Worm (Caenorhabditis elegans) whole organism, late embryonic: ENCODE data around the gene F49F1.9.
"Not testable (repeated sequence)": the region's sequence is repeated elsewhere in the genome, so short reads cannot be mapped to it uniquely, and the experiment has no call there.

Experiments
- C08G9.2 ChIP-seq: sonication (generic microtip); optimal IDR thresholded peaks from 2 replicates; lab custom pipeline; 2016; ENCODE audit warnings: mild to moderate bottlenecking, missing genetic modification characterization, moderate library complexity, missing compliant biosample characterization
- ceh-18 ChIP-seq: sonication (generic microtip); optimal IDR thresholded peaks from 2 replicates; lab custom pipeline; 2016; ENCODE audit warnings: missing genetic modification characterization, missing compliant biosample characterization
- ceh-19 ChIP-seq: fragments of 200-800 bp; sonication (Bioruptor generic); optimal IDR thresholded peaks from 2 replicates; lab custom pipeline; 2018; ENCODE audit warnings: mild to moderate bottlenecking, missing genetic modification characterization, missing compliant biosample characterization
- ceh-24 ChIP-seq: sonication (generic microtip); optimal IDR thresholded peaks from 2 replicates; lab custom pipeline; 2016; ENCODE audit warnings: mild to moderate bottlenecking, missing genetic modification characterization, missing compliant biosample characterization
- ceh-30 ChIP-seq: fragments of 150-350 bp; optimal IDR thresholded peaks from 2 replicates; lab custom pipeline; 2014; ENCODE audit warnings: missing biosample characterization, missing genetic modification characterization
- ceh-31 ChIP-seq: sonication (generic microtip); optimal IDR thresholded peaks from 2 replicates; lab custom pipeline; 2016; ENCODE audit warnings: missing genetic modification characterization, missing compliant biosample characterization
- ceh-34 ChIP-seq: sonication (generic microtip); optimal IDR thresholded peaks from 2 replicates; lab custom pipeline; 2016; ENCODE audit warnings: mild to moderate bottlenecking, missing genetic modification characterization, missing compliant biosample characterization
- che-1 ChIP-seq: sonication (generic microtip); optimal IDR thresholded peaks from 2 replicates; lab custom pipeline; 2016; ENCODE audit warnings: mild to moderate bottlenecking, missing genetic modification characterization, missing compliant biosample characterization
- dmd-4 ChIP-seq: sonication (generic microtip); optimal IDR thresholded peaks from 2 replicates; lab custom pipeline; 2016; ENCODE audit warnings: borderline replicate concordance, missing genetic modification characterization, missing compliant biosample characterization
- dve-1 ChIP-seq: sonication (generic microtip); optimal IDR thresholded peaks from 2 replicates; lab custom pipeline; 2017; ENCODE audit warnings: antibody characterized with exemption, mild to moderate bottlenecking, missing genetic modification characterization, missing compliant biosample characterization
- elt-2 ChIP-seq: sonication (generic microtip); optimal IDR thresholded peaks from 2 replicates; lab custom pipeline; 2016; ENCODE audit warnings: missing genetic modification reagents, missing genetic modification characterization, missing compliant biosample characterization
- fkh-10 ChIP-seq: fragments of 150-350 bp; optimal IDR thresholded peaks from 2 replicates; lab custom pipeline; 2014; ENCODE audit warnings: missing biosample characterization, missing genetic modification reagents, missing genetic modification characterization
- gmeb-2 ChIP-seq: sonication (generic microtip); optimal IDR thresholded peaks from 2 replicates; lab custom pipeline; 2016; ENCODE audit warnings: missing genetic modification characterization, inconsistent platforms, missing compliant biosample characterization
- hlh-15 ChIP-seq: sonication (generic microtip); optimal IDR thresholded peaks from 2 replicates; lab custom pipeline; 2016; ENCODE audit warnings: missing genetic modification characterization, missing compliant biosample characterization
- hlh-8 ChIP-seq: sonication (generic microtip); optimal IDR thresholded peaks from 2 replicates; lab custom pipeline; 2016; ENCODE audit warnings: missing genotype, missing genetic modification characterization, missing compliant biosample characterization
- lin-11 ChIP-seq: fragments of 200-800 bp; sonication (Bioruptor generic); optimal IDR thresholded peaks from 2 replicates; lab custom pipeline; 2018; ENCODE audit warnings: mild to moderate bottlenecking, missing genetic modification characterization, missing compliant biosample characterization
- madf-2 ChIP-seq: sonication (generic microtip); optimal IDR thresholded peaks from 2 replicates; lab custom pipeline; 2017; ENCODE audit warnings: missing genetic modification characterization, missing compliant biosample characterization
- nfya-1 ChIP-seq: sonication (generic microtip); optimal IDR thresholded peaks from 2 replicates; lab custom pipeline; 2017; ENCODE audit warnings: missing genetic modification characterization, mild to moderate bottlenecking, missing compliant biosample characterization, antibody characterized with exemption, moderate library complexity
- nhr-232 ChIP-seq: sonication (generic microtip); optimal IDR thresholded peaks from 2 replicates; lab custom pipeline; 2016; ENCODE audit warnings: missing genetic modification characterization, missing compliant biosample characterization
- pag-3 ChIP-seq: sonication (generic microtip); optimal IDR thresholded peaks from 2 replicates; lab custom pipeline; 2016; ENCODE audit warnings: missing compliant biosample characterization, missing genetic modification characterization, borderline replicate concordance
- pha-2 ChIP-seq: sonication (generic microtip); optimal IDR thresholded peaks from 2 replicates; lab custom pipeline; 2017; ENCODE audit warnings: mild to moderate bottlenecking, missing genetic modification characterization, missing compliant biosample characterization
- pha-4 ChIP-seq: fragments of 150-350 bp; optimal IDR thresholded peaks from 2 replicates; lab custom pipeline; 2018; ENCODE audit warnings: missing biosample characterization, missing genetic modification reagents, missing genetic modification characterization
- pqm-1 ChIP-seq: sonication (generic microtip); optimal IDR thresholded peaks from 2 replicates; lab custom pipeline; 2016; ENCODE audit warnings: missing genetic modification characterization, missing compliant biosample characterization
- pros-1 ChIP-seq: fragments of 150-350 bp; optimal IDR thresholded peaks from 2 replicates; lab custom pipeline; 2014; ENCODE audit warnings: missing biosample characterization, missing genetic modification reagents, missing genetic modification characterization
- ref-2 ChIP-seq: sonication (generic microtip); optimal IDR thresholded peaks from 2 replicates; lab custom pipeline; 2016; ENCODE audit warnings: missing genetic modification characterization, missing compliant biosample characterization
- sdc-2 ChIP-seq: sonication (generic microtip); optimal IDR thresholded peaks from 2 replicates; lab custom pipeline; 2016; ENCODE audit warnings: missing genotype, missing genetic modification characterization, missing compliant biosample characterization
- syd-9 ChIP-seq: sonication (generic microtip); optimal IDR thresholded peaks from 2 replicates; lab custom pipeline; 2016; ENCODE audit warnings: mild to moderate bottlenecking, missing genetic modification characterization, moderate library complexity, missing compliant biosample characterization
- ttx-3 ChIP-seq: sonication (generic microtip); optimal IDR thresholded peaks from 2 replicates; lab custom pipeline; 2016; ENCODE audit warnings: missing genetic modification reagents, missing genetic modification characterization, missing compliant biosample characterization
- unc-42 ChIP-seq: sonication (generic microtip); optimal IDR thresholded peaks from 2 replicates; lab custom pipeline; 2016; ENCODE audit warnings: missing genotype, missing genetic modification characterization, missing compliant biosample characterization
- ztf-16 ChIP-seq: sonication (generic microtip); optimal IDR thresholded peaks from 2 replicates; lab custom pipeline; 2017; ENCODE audit warnings: missing genetic modification characterization, missing compliant biosample characterization

F49F1.9 gene

DNA sequence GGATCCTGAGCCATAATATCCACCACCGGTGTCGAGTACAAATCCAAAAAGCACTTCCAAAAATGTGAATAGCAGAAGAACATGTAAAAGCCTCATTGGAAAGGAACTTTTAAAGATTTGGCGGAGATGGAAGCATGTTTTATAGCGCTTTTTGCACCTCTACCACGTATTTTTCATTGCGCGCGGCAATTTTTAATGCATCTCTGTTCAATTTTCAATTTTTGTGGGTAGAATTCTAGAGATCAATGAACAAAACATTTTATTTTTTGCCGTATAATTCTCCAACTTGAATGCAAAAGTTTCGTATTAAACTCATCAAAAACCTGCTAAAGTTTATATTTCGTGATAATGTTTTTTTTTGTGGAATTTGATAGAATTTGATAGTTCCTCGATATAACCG lies at the start of gene F49F1.9:
TSS of gene F49F1.9 (minus strand) at position 101 of the 400 bp plus-strand sequence.
- TF ChIP-seq elt-2 (no peak), madf-2 (no peak), nhr-232 (tag; lab: Kevin White, UChicago) (no peak), pha-4 (tag; lab: Kevin White, UChicago) (no peak), ceh-19 (no peak)

DNA sequence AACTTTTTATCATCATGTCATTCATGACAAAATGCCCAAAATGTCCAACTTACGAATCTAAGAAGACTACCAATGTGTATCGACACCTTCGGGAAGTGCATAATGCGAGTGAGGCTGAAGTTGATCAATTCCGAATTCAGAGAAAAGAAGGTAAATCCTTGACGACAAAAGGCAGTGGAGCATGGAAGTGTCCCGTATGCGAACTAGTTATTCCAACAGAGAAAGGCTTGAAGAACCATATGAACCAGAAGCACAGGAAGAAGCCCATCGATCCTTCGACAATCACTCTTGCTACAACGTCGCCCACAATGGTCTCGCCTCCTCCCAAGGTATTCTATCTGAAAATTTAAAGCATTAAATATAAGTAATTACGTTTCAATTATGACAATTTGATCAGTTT lies 48.7 kb upstream of the F49F1.9 start, which contains the start of gene K08D10.11:
TSS of gene K08D10.11 (minus strand) at position 101 of the 400 bp plus-strand sequence.
- not testable (repeated sequence) for TF ChIP-seq nhr-232 (tag; lab: Kevin White, UChicago); ceh-19; gmeb-2 (tag; lab: Kevin White, UChicago)

DNA sequence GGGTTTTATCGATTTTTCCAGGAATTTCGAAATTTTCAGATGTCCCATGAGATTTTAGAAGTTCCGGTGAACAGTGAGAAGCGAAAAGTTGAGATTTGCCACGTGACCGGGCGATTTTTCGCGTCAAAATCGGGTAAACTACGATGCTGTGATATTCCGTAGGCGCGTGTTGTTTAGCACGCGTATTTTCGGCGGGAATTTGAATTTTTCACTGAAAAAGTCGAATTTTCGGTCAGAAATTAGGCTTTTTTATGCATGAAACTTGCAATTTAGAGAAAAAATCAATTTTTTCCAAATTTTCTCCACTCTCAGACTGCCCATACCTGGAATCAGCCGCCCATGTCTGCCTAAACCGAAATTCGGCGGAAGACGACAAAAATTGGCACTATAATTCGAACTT lies 41.1 kb upstream of the F49F1.9 start, which contains the start of gene tsen-34:
TSS of gene tsen-34 (plus strand) at position 34 of the 400 bp plus-strand sequence.
- TF ChIP-seq che-1 (tag; lab: Kevin White, UChicago) (no peak), syd-9 (tag; lab: Kevin White, UChicago) (no peak), gmeb-2 (tag; lab: Kevin White, UChicago) (no peak), pqm-1 (tag; lab: Kevin White, UChicago) (no peak), fkh-10 (no peak), sdc-2 (tag; lab: Kevin White, UChicago) (no peak), ztf-16 (no peak)

DNA sequence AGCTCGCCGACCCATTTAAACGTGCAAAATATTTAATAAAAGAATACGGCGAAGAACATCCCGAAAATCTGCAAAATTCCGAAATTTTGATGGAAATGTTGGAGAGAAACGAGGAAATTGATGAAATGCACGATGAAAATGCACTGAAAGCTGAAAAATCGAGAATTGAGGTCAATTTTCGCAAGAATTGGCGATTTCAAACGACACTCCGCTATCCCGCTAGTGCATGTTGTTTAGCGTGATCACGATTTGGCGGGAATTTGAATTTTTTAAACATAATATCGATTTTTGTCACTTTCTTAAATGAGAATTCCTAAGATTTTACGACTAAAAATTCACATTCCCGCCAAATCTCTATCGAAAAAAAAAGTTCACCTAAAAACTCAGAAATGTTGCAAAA lies 40.2 kb upstream of the F49F1.9 start:
- TF ChIP-seq ref-2 (no peak), pha-4 (tag; lab: Kevin White, UChicago) (no peak), syd-9 (tag; lab: Kevin White, UChicago) (no peak), ceh-24 (tag; lab: Kevin White, UChicago) (no peak), ceh-31 (tag; lab: Kevin White, UChicago) (no peak), dmd-4 (tag; lab: Kevin White, UChicago) (no peak), nhr-232 (tag; lab: Kevin White, UChicago) (no peak), ceh-30 (tag; lab: Kevin White, UChicago) (no peak), hlh-15 (no peak), unc-42 (tag; lab: Kevin White, UChicago) (no peak), ceh-18 (no peak)

DNA sequence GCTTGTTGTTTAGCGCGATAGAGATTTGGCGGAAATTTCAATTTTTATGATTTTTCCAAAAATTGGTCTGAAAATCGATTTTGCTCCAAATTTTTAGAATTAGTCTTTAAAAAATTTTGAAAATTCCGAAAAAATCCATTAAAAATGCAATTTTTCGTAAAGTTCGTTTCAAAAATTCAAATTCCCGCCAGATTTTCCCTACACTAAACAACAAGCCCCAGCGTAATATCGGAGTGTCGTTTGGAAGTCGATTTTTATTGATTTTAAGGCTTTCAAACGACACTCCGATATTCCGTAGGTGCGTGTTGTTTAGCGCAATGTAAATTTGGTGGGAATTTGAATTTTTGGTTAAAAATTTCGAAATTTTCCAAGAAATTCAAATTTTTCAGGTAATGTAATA lies 39.3 kb upstream of the F49F1.9 start:
- no peak for TF ChIP-seq nfya-1 (tag; lab: Kevin White, UChicago)
- TF ChIP-seq pqm-1 (tag; lab: Kevin White, UChicago), result no peak
- TF ChIP-seq dve-1 (tag; lab: Kevin White, UChicago), result no peak
- TF ChIP-seq ttx-3 (tag; lab: Kevin White, UChicago), result no peak
- TF ChIP-seq C08G9.2, result no peak
- TF ChIP-seq ceh-30 (tag; lab: Kevin White, UChicago), result no peak
- no peak for TF ChIP-seq lin-11 (tag; lab: Kevin White, UChicago)
- TF ChIP-seq hlh-8 (tag; lab: Kevin White, UChicago), result no peak
- TF ChIP-seq pag-3 (tag; lab: Kevin White, UChicago), result no peak

DNA sequence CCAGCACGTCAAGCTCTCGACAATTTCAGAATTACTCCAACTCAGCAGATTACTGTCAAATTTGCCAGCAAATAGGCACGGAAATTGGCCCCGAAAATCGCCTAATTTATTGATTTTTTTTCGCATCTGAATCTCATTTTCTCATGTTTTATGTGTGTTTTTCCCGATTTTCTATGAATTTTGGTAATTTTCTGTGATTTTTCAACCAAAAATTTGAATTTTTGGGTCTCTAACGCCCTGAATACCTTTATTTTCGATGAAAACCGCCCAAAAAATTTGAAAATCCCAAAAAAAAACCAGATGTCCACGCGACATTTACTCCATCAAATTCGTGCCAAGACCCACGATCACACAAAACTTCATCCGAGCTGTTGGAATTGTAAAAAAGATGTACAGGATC lies 38.7 kb upstream of the F49F1.9 start, which contains the start of gene dnj-15:
TSS of gene dnj-15 (plus strand) at position 301 of the 400 bp plus-strand sequence.
- TF ChIP-seq unc-42 (tag; lab: Kevin White, UChicago) (no peak), pha-2 (tag; lab: Kevin White, UChicago) (no peak), ceh-34 (tag; lab: Kevin White, UChicago) (no peak), dmd-4 (tag; lab: Kevin White, UChicago) (no peak), pros-1 (tag; lab: Kevin White, UChicago) (no peak)
